Fruit fly (Drosophila melanogaster) whole organism, embryonic: ENCODE data around the gene asl.

ENCODE experiments used
- Awh ChIP-seq: fragments of 200-800 bp; sonication (Bioruptor generic); IDR thresholded peaks from 2 replicates; pipeline ENCODE4, ENCODE4 v1.3.6; 2022; ENCODE audit warnings: missing biosample characterization, missing genetic modification characterization
- CG10431 ChIP-seq: fragments of 200-800 bp; sonication (Bioruptor generic); optimal IDR thresholded peaks from 3 replicates; lab custom pipeline; 2018; ENCODE audit warnings: missing biosample characterization, mild to moderate bottlenecking, missing genetic modification characterization
- CG1233 ChIP-seq: fragments of 200-800 bp; sonication (Bioruptor generic); optimal IDR thresholded peaks from 4 replicates; lab custom pipeline; 2018; ENCODE audit warnings: missing biosample characterization, mild to moderate bottlenecking, missing genetic modification characterization
- CG12659 ChIP-seq: fragments of 200-800 bp; sonication (Bioruptor generic); optimal IDR thresholded peaks from 3 replicates; lab custom pipeline; 2017; ENCODE audit warnings: mild to moderate bottlenecking, missing biosample characterization, missing genetic modification reagents, missing genetic modification characterization
- CG12942 ChIP-seq: fragments of 200-800 bp; sonication (Bioruptor generic); optimal IDR thresholded peaks from 3 replicates; lab custom pipeline; 2016; ENCODE audit warnings: missing biosample characterization, missing genetic modification characterization
- CG15514 ChIP-seq: fragments of 200-800 bp; sonication (Bioruptor generic); optimal IDR thresholded peaks from 3 replicates; lab custom pipeline; 2017; ENCODE audit warnings: missing biosample characterization, missing genetic modification characterization, mild to moderate bottlenecking, moderate library complexity, missing genetic modification reagents
- CG15601 ChIP-seq: fragments of 200-800 bp; sonication (Bioruptor generic); optimal IDR thresholded peaks from 3 replicates; lab custom pipeline; 2019; ENCODE audit warnings: missing biosample characterization, mild to moderate bottlenecking, missing genetic modification characterization, moderate library complexity
- CG17912 ChIP-seq: fragments of 200-800 bp; sonication (Bioruptor generic); optimal IDR thresholded peaks from 2 replicates; lab custom pipeline; 2018; ENCODE audit warnings: missing biosample characterization, mild to moderate bottlenecking, missing genetic modification characterization
- CG2116 ChIP-seq: fragments of 200-800 bp; sonication (Bioruptor generic); optimal IDR thresholded peaks from 3 replicates; lab custom pipeline; 2018; ENCODE audit warnings: missing biosample characterization, mild to moderate bottlenecking, missing genetic modification characterization
- CG33213 ChIP-seq: fragments of 200-800 bp; sonication (Bioruptor generic); optimal IDR thresholded peaks from 3 replicates; lab custom pipeline; 2016; ENCODE audit warnings: missing biosample characterization, missing genetic modification characterization
- CG3838 ChIP-seq: fragments of 200-800 bp; sonication (Bioruptor generic); optimal IDR thresholded peaks from 3 replicates; lab custom pipeline; 2016; ENCODE audit warnings: missing biosample characterization, missing genetic modification characterization
- CG5245 ChIP-seq: fragments of 200-800 bp; sonication (Bioruptor generic); optimal IDR thresholded peaks from 3 replicates; lab custom pipeline; 2016; ENCODE audit warnings: missing biosample characterization, missing genetic modification characterization
- CG6813 ChIP-seq: fragments of 200-800 bp; sonication (Bioruptor generic); optimal IDR thresholded peaks from 2 replicates; lab custom pipeline; 2017; ENCODE audit warnings: missing biosample characterization, missing genetic modification characterization, mild to moderate bottlenecking, moderate library complexity, missing genetic modification reagents
- CG7556 ChIP-seq: fragments of 200-800 bp; sonication (Bioruptor generic); optimal IDR thresholded peaks from 2 replicates; lab custom pipeline; 2017; ENCODE audit warnings: missing biosample characterization, mild to moderate bottlenecking, missing genetic modification characterization
- CG7839 ChIP-seq: fragments of 200-800 bp; sonication (Bioruptor generic); optimal IDR thresholded peaks from 3 replicates; lab custom pipeline; 2018; ENCODE audit warnings: missing biosample characterization, mild to moderate bottlenecking, missing genetic modification characterization, moderate library complexity
- CG8089 ChIP-seq: fragments of 200-800 bp; sonication (Bioruptor generic); optimal IDR thresholded peaks from 3 replicates; lab custom pipeline; 2016; ENCODE audit warnings: missing biosample characterization, missing genetic modification characterization
- CG9609 ChIP-seq: fragments of 200-800 bp; sonication (Bioruptor generic); optimal IDR thresholded peaks from 3 replicates; lab custom pipeline; 2016; ENCODE audit warnings: missing biosample characterization, missing genetic modification characterization
- CG9817 ChIP-seq: fragments of 200-800 bp; sonication (Bioruptor generic); optimal IDR thresholded peaks from 2 replicates; lab custom pipeline; 2018; ENCODE audit warnings: missing biosample characterization, mild to moderate bottlenecking, missing genetic modification characterization, moderate library complexity
- CG9932 ChIP-seq: fragments of 200-800 bp; sonication (Bioruptor generic); IDR thresholded peaks from 2 replicates; pipeline ENCODE4 v1.3.6; 2022; ENCODE audit warnings: missing biosample characterization, missing genetic modification characterization
- Dfd ChIP-seq, 2 experiments: fragments of >200 bp; optimal IDR thresholded peaks; 2 replicates each; lab custom pipeline; 2017; ENCODE audit warnings: missing biosample characterization in 2 of 2, missing genetic modification characterization in 2 of 2
- E2f1 ChIP-seq: fragments of 200-800 bp; sonication (Bioruptor generic); IDR thresholded peaks from 2 replicates; pipeline ENCODE4 v1.3.6; 2022; ENCODE audit warnings: missing biosample characterization, missing genetic modification characterization
- HLHmδ ChIP-seq: fragments of 200-800 bp; sonication (Bioruptor generic); optimal IDR thresholded peaks from 2 replicates; lab custom pipeline; 2018; ENCODE audit warnings: missing biosample characterization, mild to moderate bottlenecking, missing genetic modification characterization, moderate library complexity
- HmgD ChIP-seq: fragments of 200-800 bp; sonication (Bioruptor generic); optimal IDR thresholded peaks from 3 replicates; lab custom pipeline; 2016; ENCODE audit warnings: missing biosample characterization, missing genetic modification characterization
- Hsf ChIP-seq: fragments of 200-800 bp; sonication (Bioruptor generic); optimal IDR thresholded peaks from 3 replicates; lab custom pipeline; 2016; ENCODE audit warnings: missing biosample characterization, missing genetic modification characterization
- MBD-R2 ChIP-seq: fragments of 200-800 bp; sonication (Bioruptor generic); IDR thresholded peaks from 2 replicates; pipeline ENCODE4 v1.3.6; 2022; ENCODE audit warnings: missing biosample characterization, missing genetic modification characterization
- Nf-YA ChIP-seq: fragments of 200-800 bp; sonication (Bioruptor generic); IDR thresholded peaks from 2 replicates; pipeline ENCODE4 v1.3.6; 2022; ENCODE audit warnings: missing biosample characterization, missing genetic modification characterization
- Opbp ChIP-seq: fragments of 200-800 bp; sonication (Bioruptor generic); IDR thresholded peaks from 3 replicates; pipeline ENCODE4 v1.3.6; 2022; ENCODE audit warnings: missing biosample characterization, missing genetic modification characterization; ENCODE audit not compliant: partially characterized antibody
- Vsx1 ChIP-seq: fragments of 200-800 bp; sonication (Bioruptor generic); optimal IDR thresholded peaks from 2 replicates; lab custom pipeline; 2017; ENCODE audit warnings: missing biosample characterization, mild to moderate bottlenecking, missing genetic modification characterization, missing genetic modification reagents
- cad ChIP-seq: fragments of >200 bp; optimal IDR thresholded peaks from 2 replicates; lab custom pipeline; 2017; ENCODE audit warnings: missing biosample characterization, missing genetic modification characterization
- cato ChIP-seq: fragments of 200-800 bp; sonication (Bioruptor generic); optimal IDR thresholded peaks from 2 replicates; lab custom pipeline; 2016; ENCODE audit warnings: missing biosample characterization, missing genetic modification characterization, borderline replicate concordance
- corto ChIP-seq: fragments of 200-800 bp; sonication (Bioruptor generic); optimal IDR thresholded peaks from 2 replicates; lab custom pipeline; 2016; ENCODE audit warnings: missing biosample characterization, mild to moderate bottlenecking, missing genetic modification characterization, moderate library complexity
- dan ChIP-seq: fragments of 200-800 bp; sonication (Bioruptor generic); IDR thresholded peaks from 2 replicates; pipeline ENCODE4 v1.3.6; 2022; ENCODE audit warnings: missing biosample characterization, missing genetic modification characterization
- en ChIP-seq: fragments of 200-800 bp; sonication (Bioruptor generic); optimal IDR thresholded peaks from 2 replicates; lab custom pipeline; 2016; ENCODE audit warnings: missing biosample characterization, missing genetic modification characterization
- eve ChIP-seq, 2 experiments: fragments of >200 bp; optimal IDR thresholded peaks; 2 replicates each; lab custom pipeline; 2017; ENCODE audit warnings: missing biosample characterization in 2 of 2, missing genetic modification characterization in 2 of 2
- eyg ChIP-seq: fragments of 200-800 bp; sonication (Bioruptor generic); optimal IDR thresholded peaks from 3 replicates; lab custom pipeline; 2016; ENCODE audit warnings: missing biosample characterization, missing genetic modification characterization
- ftz-f1 ChIP-seq: fragments of 200-800 bp; sonication (Bioruptor generic); optimal IDR thresholded peaks from 2 replicates; lab custom pipeline; 2016; ENCODE audit warnings: missing biosample characterization, missing genetic modification characterization
- gem ChIP-seq: fragments of 200-800 bp; sonication (Bioruptor generic); optimal IDR thresholded peaks from 2 replicates; lab custom pipeline; 2019; ENCODE audit warnings: missing biosample characterization, mild to moderate bottlenecking, missing genetic modification characterization, moderate library complexity
- grau ChIP-seq: fragments of 200-800 bp; optimal IDR thresholded peaks from 3 replicates; lab custom pipeline; 2019; ENCODE audit warnings: missing biosample characterization, mild to moderate bottlenecking, missing genetic modification characterization, moderate library complexity
- lab ChIP-seq: fragments of 200-800 bp; sonication (Bioruptor generic); optimal IDR thresholded peaks from 3 replicates; lab custom pipeline; 2017; ENCODE audit warnings: missing biosample characterization, missing genetic modification characterization, mild to moderate bottlenecking, moderate library complexity, missing genetic modification reagents
- lilli ChIP-seq: fragments of 200-800 bp; sonication (Bioruptor generic); optimal IDR thresholded peaks from 3 replicates; lab custom pipeline; 2016; ENCODE audit warnings: missing biosample characterization, missing genetic modification characterization
- otp ChIP-seq: fragments of 200-800 bp; sonication (Bioruptor generic); IDR thresholded peaks from 3 replicates; pipeline ENCODE4, ENCODE4 v1.3.6; 2022; ENCODE audit warnings: missing biosample characterization, missing genetic modification characterization
- pan ChIP-seq, 4 experiments: fragments of >200 bp in 3 of 4; fragments of 200-800 bp in 1 of 4; sonication (Bioruptor generic) in 1 of 4; optimal IDR thresholded peaks in 3 of 4; IDR thresholded peaks in 1 of 4; 2 replicates each; pipeline versions ENCODE4 v1.3.6 to Lab custom; 2017 to 2022; ENCODE audit warnings: missing biosample characterization in 2 of 4, missing genetic modification characterization in 2 of 4, mixed read lengths in 1 of 4
- pho ChIP-seq: fragments of 200-800 bp; sonication (Bioruptor generic); optimal IDR thresholded peaks from 2 replicates; lab custom pipeline; 2016; ENCODE audit warnings: missing biosample characterization, missing genetic modification characterization
- prd ChIP-seq, 3 experiments: fragments of >200 bp in 2 of 3; fragments of 200-800 bp in 1 of 3; sonication (Bioruptor generic) in 1 of 3; optimal IDR thresholded peaks in 2 of 3; IDR thresholded peaks in 1 of 3; 2 replicates in 2 of 3; 3 replicates in 1 of 3; pipeline versions ENCODE4 v1.3.6 to Lab custom; 2017 to 2022; ENCODE audit warnings: missing biosample characterization in 1 of 3, missing genetic modification characterization in 1 of 3
- repo ChIP-seq: fragments of 200-800 bp; sonication (Bioruptor generic); optimal IDR thresholded peaks from 2 replicates; lab custom pipeline; 2016; ENCODE audit warnings: missing biosample characterization, missing genetic modification characterization
- sug ChIP-seq: fragments of 200-800 bp; optimal IDR thresholded peaks from 2 replicates; lab custom pipeline; 2019; ENCODE audit warnings: missing biosample characterization, mild to moderate bottlenecking, missing genetic modification characterization, moderate library complexity
- unc-4 ChIP-seq: fragments of 200-800 bp; sonication (Bioruptor generic); IDR thresholded peaks from 2 replicates; pipeline ENCODE4 v1.3.6; 2022; ENCODE audit warnings: missing biosample characterization, missing genetic modification characterization; ENCODE audit not compliant: partially characterized antibody
- vvl ChIP-seq: fragments of 200-800 bp; sonication (Bioruptor generic); IDR thresholded peaks from 2 replicates; pipeline ENCODE4 v1.3.6; 2022; ENCODE audit warnings: missing biosample characterization, missing genetic modification characterization

Gene asl

dm6 chr3R:5624115-5624878 is 18.0 kb upstream of the asl start, which contains the start of the genes Dph4, Spec2 and RpL13A (continued):
- TF ChIP-seq E2f1 (GFP tag; lab: Robert Waterston, UW) (no peak), CG15514 (GFP tag; lab: Kevin White, UChicago) (peak; percentile 100), CG12942 (peak; percentile 80), cad (GFP tag; lab: Kevin White, UChicago) (no peak), Vsx1 (GFP tag; lab: Kevin White, UChicago) (peak; percentile 92), corto (no peak), ftz-f1 (GFP tag; lab: Kevin White, UChicago) (peak; percentile 74), pan (optimal IDR thresholded peaks at IDR 0.05; lab: Kevin White, UChicago) (no peak), pan (GFP tag; optimal IDR thresholded peaks at IDR 0.05 in 1 of 2, IDR thresholded peaks at IDR 0.05 in 1 of 2) (no peak), HLHmδ (GFP tag; lab: Kevin White, UChicago) (peak; percentile 100), CG9932 (no peak), Opbp (GFP tag; lab: Robert Waterston, UW) (no peak), eyg (GFP tag; lab: Kevin White, UChicago) (peak; percentile 88), en (GFP tag; lab: Kevin White, UChicago) (peak; percentile 92), CG12659 (peak; percentile 98), dan (GFP tag; lab: Robert Waterston, UW) (no peak), unc-4 (GFP tag; lab: Robert Waterston, UW) (no peak), gem (tag; lab: Kevin White, UChicago) (peak; percentile 72), prd (optimal IDR thresholded peaks at IDR 0.05; lab: Kevin White, UChicago) (no peak), prd (GFP tag; IDR thresholded peaks at IDR 0.05; lab: Robert Waterston, UW) (no peak), CG1233 (GFP tag; lab: Kevin White, UChicago) (peak; percentile 96), CG9609 (peak; percentile 95), CG9817 (tag; lab: Kevin White, UChicago) (peak; percentile 90), CG33213 (GFP tag; lab: Kevin White, UChicago) (peak; percentile 98), Nf-YA (GFP tag; lab: Robert Waterston, UW) (no peak), grau (tag; lab: Kevin White, UChicago) (peak; percentile 85), CG10431 (GFP tag; lab: Kevin White, UChicago) (peak; percentile 92), CG8089 (GFP tag; lab: Kevin White, UChicago) (peak; percentile 93), Awh (GFP tag; lab: Robert Waterston, UW) (no peak), Dfd (GFP tag; optimal IDR thresholded peaks at IDR 0.05; lab: Kevin White, UChicago) (no peak), CG2116 (GFP tag; lab: Kevin White, UChicago) (peak; percentile 100), HmgD (GFP tag; lab: Kevin White, UChicago) (peak; percentile 86), CG3838 (GFP tag; lab: Kevin White, UChicago) (peak; percentile 87), cato (GFP tag; lab: Kevin White, UChicago) (peak; percentile 76), pho (peak; percentile 93), CG17912 (GFP tag; lab: Kevin White, UChicago) (peak; percentile 99), CG15601 (tag; lab: Kevin White, UChicago) (peak; percentile 90), Hsf (peak; percentile 87), otp (GFP tag; lab: Robert Waterston, UW) (no peak), vvl (GFP tag; lab: Robert Waterston, UW) (no peak), CG7556 (GFP tag; lab: Kevin White, UChicago) (peak; percentile 84), lilli (GFP tag; lab: Kevin White, UChicago) (peak; percentile 87), CG7839 (tag; lab: Kevin White, UChicago) (peak; percentile 85), CG5245 (peak; percentile 86), MBD-R2 (GFP tag; lab: Robert Waterston, UW) (no peak), CG6813 (GFP tag; lab: Kevin White, UChicago) (peak; percentile 95), repo (peak; percentile 81), lab (peak; percentile 98), eve (GFP tag; optimal IDR thresholded peaks at IDR 0.05; lab: Kevin White, UChicago) (no peak), sug (tag; lab: Kevin White, UChicago) (peak; percentile 91)
